Worm (Caenorhabditis elegans): ENCODE measurements around the gene ehs-1.

DNA sequence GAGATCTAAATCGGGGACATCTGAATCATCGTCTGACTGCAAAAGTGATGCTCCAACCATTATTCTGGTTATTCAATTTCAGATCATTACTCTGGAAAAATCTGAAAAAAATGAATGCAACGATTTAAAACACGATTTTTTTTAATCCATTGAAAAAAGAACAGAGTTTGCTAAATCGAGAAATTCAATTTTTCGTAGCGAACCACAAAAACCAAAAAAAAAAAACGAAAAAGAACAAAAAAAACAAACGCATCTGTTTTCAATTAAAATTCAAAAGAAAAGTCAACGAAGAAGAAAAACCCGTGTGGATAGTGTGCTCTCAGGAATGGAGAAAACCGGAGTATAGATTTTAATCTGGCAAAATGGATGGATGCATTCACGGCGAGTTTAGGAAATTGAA is 37.8 kb downstream of the ehs-1 start, which contains the start of gene F55C12.4:
- TF ChIP-seq pha-4 (tag; optimal IDR thresholded peaks at IDR 0.05) (no peak), zag-1 (tag; optimal IDR thresholded peaks at IDR 0.05) (no peak), nhr-12 (tag; optimal IDR thresholded peaks at IDR 0.05) (no peak)
